Fruit fly (Drosophila melanogaster) whole organism, prepupa: Measurements from ENCODE around the gene Hyls1.

Source experiments
- Blimp-1 ChIP-seq: fragments of 200-800 bp; sonication (Bioruptor generic); optimal IDR thresholded peaks from 3 replicates; lab custom pipeline; 2017; ENCODE audit warnings: missing biosample characterization, missing genetic modification characterization, mild to moderate bottlenecking, moderate library complexity, missing genetic modification reagents
- CG10631 ChIP-seq: fragments of 200-800 bp; sonication (Bioruptor generic); optimal IDR thresholded peaks from 2 replicates; lab custom pipeline; 2016; ENCODE audit warnings: missing biosample characterization, missing genetic modification characterization
- CG11294 ChIP-seq: fragments of 200-800 bp; sonication (Bioruptor generic); IDR thresholded peaks from 2 replicates; pipeline ENCODE4 v1.3.6; 2022; ENCODE audit warnings: missing biosample characterization, missing genetic modification characterization
- CG11902 ChIP-seq: fragments of 200-800 bp; sonication (Bioruptor generic); optimal IDR thresholded peaks from 3 replicates; lab custom pipeline; 2016; ENCODE audit warnings: missing biosample characterization, missing genetic modification characterization
- CG15336 ChIP-seq: fragments of 200-800 bp; sonication (Bioruptor generic); IDR thresholded peaks from 2 replicates; pipeline ENCODE4 v1.3.6; 2022; ENCODE audit warnings: missing biosample characterization, missing genetic modification characterization
- CG1621 ChIP-seq: fragments of 200-800 bp; sonication (Bioruptor generic); optimal IDR thresholded peaks from 3 replicates; lab custom pipeline; 2018; ENCODE audit warnings: missing biosample characterization, mild to moderate bottlenecking, missing genetic modification characterization
- CG16779 ChIP-seq: fragments of 200-800 bp; sonication (Bioruptor generic); optimal IDR thresholded peaks from 3 replicates; lab custom pipeline; 2017; ENCODE audit warnings: missing biosample characterization, mild to moderate bottlenecking, missing genetic modification characterization
- CG3032 ChIP-seq: fragments of 200-800 bp; optimal IDR thresholded peaks from 2 replicates; lab custom pipeline; 2019; ENCODE audit warnings: missing biosample characterization, mild to moderate bottlenecking, missing genetic modification characterization, moderate library complexity
- CG31627 ChIP-seq: fragments of 200-800 bp; sonication (Bioruptor generic); optimal IDR thresholded peaks from 3 replicates; lab custom pipeline; 2016; ENCODE audit warnings: missing biosample characterization, missing genetic modification characterization
- CG3919 ChIP-seq: fragments of 200-800 bp; sonication (Bioruptor generic); optimal IDR thresholded peaks from 3 replicates; lab custom pipeline; 2016; ENCODE audit warnings: missing biosample characterization, missing genetic modification characterization
- CG4318 ChIP-seq: fragments of 200-800 bp; sonication (Bioruptor generic); optimal IDR thresholded peaks from 3 replicates; lab custom pipeline; 2017; ENCODE audit warnings: missing biosample characterization, mild to moderate bottlenecking, missing genetic modification characterization
- CG6276 ChIP-seq: fragments of 200-800 bp; sonication (Bioruptor generic); optimal IDR thresholded peaks from 2 replicates; lab custom pipeline; 2017; ENCODE audit warnings: missing biosample characterization, mild to moderate bottlenecking, missing genetic modification characterization
- CG6792 ChIP-seq: fragments of 200-800 bp; sonication (Bioruptor generic); optimal IDR thresholded peaks from 3 replicates; lab custom pipeline; 2016; ENCODE audit warnings: missing biosample characterization, missing genetic modification characterization
- CG6808 ChIP-seq: fragments of 200-800 bp; sonication (Bioruptor generic); optimal IDR thresholded peaks from 3 replicates; lab custom pipeline; 2017; ENCODE audit warnings: missing biosample characterization, missing genetic modification characterization, mild to moderate bottlenecking, moderate library complexity, missing genetic modification reagents
- CG6854 ChIP-seq: fragments of 200-800 bp; sonication (Bioruptor generic); optimal IDR thresholded peaks from 2 replicates; lab custom pipeline; 2017; ENCODE audit warnings: missing biosample characterization, mild to moderate bottlenecking, missing genetic modification characterization
- CG8319 ChIP-seq: fragments of 200-800 bp; sonication (Bioruptor generic); optimal IDR thresholded peaks from 3 replicates; lab custom pipeline; 2016; ENCODE audit warnings: missing biosample characterization, missing genetic modification characterization
- CG8632 ChIP-seq: fragments of 200-800 bp; sonication (Bioruptor generic); optimal IDR thresholded peaks from 3 replicates; lab custom pipeline; 2016; ENCODE audit warnings: missing biosample characterization, missing genetic modification characterization
- CG9139 ChIP-seq: fragments of 200-800 bp; sonication (Bioruptor generic); optimal IDR thresholded peaks from 3 replicates; lab custom pipeline; 2017; ENCODE audit warnings: missing biosample characterization, mild to moderate bottlenecking, missing genetic modification characterization
- Eip75B ChIP-seq: fragments of 200-800 bp; sonication (Bioruptor generic); optimal IDR thresholded peaks from 3 replicates; lab custom pipeline; 2016; ENCODE audit warnings: missing biosample characterization, missing genetic modification characterization
- Eip78C ChIP-seq: fragments of 200-800 bp; sonication (Bioruptor generic); peaks from one replicate; lab custom pipeline; 2016; ENCODE audit warnings: missing biosample characterization, missing genetic modification characterization
- Eip93F ChIP-seq: fragments of 200-800 bp; sonication (Bioruptor generic); optimal IDR thresholded peaks from 2 replicates; lab custom pipeline; 2016; ENCODE audit warnings: missing biosample characterization, mild to moderate bottlenecking, missing genetic modification characterization
- Ets21C ChIP-seq: fragments of 200-800 bp; sonication (Bioruptor generic); optimal IDR thresholded peaks from 3 replicates; lab custom pipeline; 2016; ENCODE audit warnings: missing biosample characterization, missing genetic modification characterization
- Ets96B ChIP-seq: fragments of 200-800 bp; optimal IDR thresholded peaks from 2 replicates; lab custom pipeline; 2019; ENCODE audit warnings: missing biosample characterization, mild to moderate bottlenecking, missing genetic modification characterization, moderate library complexity
- Gug ChIP-seq: fragments of 200-800 bp; sonication (Bioruptor generic); IDR thresholded peaks from 2 replicates; pipeline ENCODE4 v1.3.6; 2022; ENCODE audit warnings: missing biosample characterization, missing genetic modification characterization
- Hr38 ChIP-seq: sonication (Bioruptor generic); optimal IDR thresholded peaks from 2 replicates; lab custom pipeline; 2016; ENCODE audit warnings: missing biosample characterization, missing genetic modification characterization
- Hr4 ChIP-seq: fragments of 200-800 bp; sonication (Bioruptor generic); optimal IDR thresholded peaks from 3 replicates; lab custom pipeline; 2016; ENCODE audit warnings: missing biosample characterization, missing genetic modification characterization
- Met ChIP-seq: fragments of 200-800 bp; sonication (Bioruptor generic); optimal IDR thresholded peaks from 3 replicates; lab custom pipeline; 2016; ENCODE audit warnings: missing biosample characterization, missing genetic modification characterization
- OdsH ChIP-seq: fragments of 200-800 bp; sonication (Bioruptor generic); optimal IDR thresholded peaks from 3 replicates; lab custom pipeline; 2016; ENCODE audit warnings: missing biosample characterization, missing genetic modification characterization
- Sox102F ChIP-seq: fragments of 200-800 bp; sonication (Bioruptor generic); optimal IDR thresholded peaks from 2 replicates; lab custom pipeline; 2016; ENCODE audit warnings: missing biosample characterization, mild to moderate bottlenecking, missing genetic modification characterization
- Sox15 ChIP-seq: fragments of 200-800 bp; sonication (Bioruptor generic); optimal IDR thresholded peaks from 3 replicates; lab custom pipeline; 2016; ENCODE audit warnings: missing biosample characterization, missing genetic modification characterization
- achi ChIP-seq: fragments of 200-800 bp; sonication (Bioruptor generic); optimal IDR thresholded peaks from 3 replicates; lab custom pipeline; 2016; ENCODE audit warnings: missing biosample characterization, missing genetic modification characterization
- acj6 ChIP-seq: fragments of 200-800 bp; sonication (Bioruptor generic); optimal IDR thresholded peaks from 3 replicates; lab custom pipeline; 2016; ENCODE audit warnings: missing biosample characterization, missing genetic modification characterization
- cyc ChIP-seq: fragments of 200-800 bp; sonication (Bioruptor generic); optimal IDR thresholded peaks from 3 replicates; lab custom pipeline; 2016; ENCODE audit warnings: missing biosample characterization, missing genetic modification characterization
- dac ChIP-seq: fragments of 200-800 bp; sonication (Bioruptor generic); optimal IDR thresholded peaks from 2 replicates; lab custom pipeline; 2017; ENCODE audit warnings: missing biosample characterization, mild to moderate bottlenecking, missing genetic modification characterization
- dsx ChIP-seq: fragments of 200-800 bp; optimal IDR thresholded peaks from 3 replicates; lab custom pipeline; 2019; ENCODE audit warnings: missing biosample characterization, mild to moderate bottlenecking, missing genetic modification characterization, moderate library complexity; ENCODE audit not compliant: poor library complexity, severe bottlenecking
- eg ChIP-seq: fragments of 200-800 bp; sonication (Bioruptor generic); IDR thresholded peaks from 3 replicates; pipeline ENCODE4 v1.3.6; 2022; ENCODE audit warnings: missing biosample characterization, missing genetic modification characterization
- fd59A ChIP-seq: fragments of 200-800 bp; sonication (Bioruptor generic); optimal IDR thresholded peaks from 2 replicates; lab custom pipeline; 2017; ENCODE audit warnings: missing biosample characterization, mild to moderate bottlenecking, missing genetic modification characterization, missing genetic modification reagents
- fkh ChIP-seq: fragments of 200-800 bp; sonication (Bioruptor generic); optimal IDR thresholded peaks from 3 replicates; lab custom pipeline; 2017; ENCODE audit warnings: missing biosample characterization, mild to moderate bottlenecking, missing genetic modification characterization, moderate library complexity
- salr ChIP-seq, 2 experiments: fragments of 200-800 bp; sonication (Bioruptor generic); optimal IDR thresholded peaks; 3 replicates each; lab custom pipeline; 2016 to 2018; ENCODE audit warnings: missing biosample characterization in 2 of 2, missing genetic modification characterization in 2 of 2, mild to moderate bottlenecking in 1 of 2
- spab ChIP-seq: fragments of 200-800 bp; sonication (Bioruptor generic); optimal IDR thresholded peaks from 2 replicates; lab custom pipeline; 2017; ENCODE audit warnings: missing biosample characterization, mild to moderate bottlenecking, missing genetic modification characterization, missing genetic modification reagents
- ss ChIP-seq, 2 experiments: fragments of 200-800 bp; sonication (Bioruptor generic); optimal IDR thresholded peaks; 2 replicates in 1 of 2; 3 replicates in 1 of 2; lab custom pipeline; 2017 to 2018; ENCODE audit warnings: mild to moderate bottlenecking in 2 of 2, missing biosample characterization in 2 of 2, missing genetic modification characterization in 2 of 2, moderate library complexity in 1 of 2
- svp ChIP-seq: fragments of 200-800 bp; sonication (Bioruptor generic); peaks from one replicate; lab custom pipeline; 2016; ENCODE audit warnings: missing biosample characterization, missing genetic modification characterization
- topi ChIP-seq: fragments of 200-800 bp; sonication (Bioruptor generic); optimal IDR thresholded peaks from 3 replicates; lab custom pipeline; 2016; ENCODE audit warnings: missing biosample characterization, missing genetic modification characterization
- vri ChIP-seq: fragments of 200-800 bp; sonication (Bioruptor generic); optimal IDR thresholded peaks from 3 replicates; lab custom pipeline; 2016; ENCODE audit warnings: missing biosample characterization, mild to moderate bottlenecking, missing genetic modification characterization

The Hyls1 gene

dm6 chr2L:16321209-16321608 is 31.2 kb downstream of the Hyls1 start:
- peak; percentile 18 for TF ChIP-seq dsx
- no peak for TF ChIP-seq Hr38
- TF ChIP-seq, all 60 proteins: peak for 1

- TF ChIP-seq CG16779, result no peak
- peak in 1 of 2 experiments; percentile 59 for TF ChIP-seq ss (GFP tag; optimal IDR thresholded peaks at IDR 0.05; lab: Kevin White, UChicago)
Observed at dm6 chr2L:16320428-16320827, 32.0 kb downstream of the Hyls1 start.

dm6 chr2L:16319743-16320142 is 32.7 kb downstream of the Hyls1 start:
- TF ChIP-seq dac (no peak), vri (peak; percentile 67), CG9139 (GFP tag; lab: Kevin White, UChicago) (no peak), svp (GFP tag; lab: Kevin White, UChicago) (peak; percentile 75), CG11902 (GFP tag; lab: Kevin White, UChicago) (no peak), cyc (no peak), CG8319 (GFP tag; lab: Kevin White, UChicago) (no peak), acj6 (GFP tag; lab: Kevin White, UChicago) (no peak), CG31627 (GFP tag; lab: Kevin White, UChicago) (no peak), fkh (peak; percentile 38), spab (GFP tag; lab: Kevin White, UChicago) (no peak), fd59A (GFP tag; lab: Kevin White, UChicago) (no peak), CG8632 (GFP tag; lab: Kevin White, UChicago) (no peak), Ets21C (GFP tag; lab: Kevin White, UChicago) (no peak), CG10631 (GFP tag; lab: Kevin White, UChicago) (no peak), Eip75B (no peak), OdsH (no peak), CG6792 (GFP tag; lab: Kevin White, UChicago) (no peak), Hr4 (GFP tag; lab: Kevin White, UChicago) (no peak), CG6808 (GFP tag; lab: Kevin White, UChicago) (no peak), CG16779 (peak; percentile 3), CG4318 (no peak), CG11294 (GFP tag; lab: Robert Waterston, UW) (no peak), Sox15 (GFP tag; lab: Kevin White, UChicago) (no peak), Sox102F (GFP tag; lab: Kevin White, UChicago) (no peak), Eip78C (GFP tag; lab: Kevin White, UChicago) (no peak)

dm6 chr2L:16317777-16318610 is 34.4 kb downstream of the Hyls1 start:
- TF ChIP-seq Eip78C (GFP tag; lab: Kevin White, UChicago) (peak; percentile 54), CG6854 (GFP tag; lab: Kevin White, UChicago) (no peak), CG1621 (tag; lab: Kevin White, UChicago) (no peak), CG3919 (GFP tag; lab: Kevin White, UChicago) (no peak), Eip93F (GFP tag; lab: Kevin White, UChicago) (no peak), Gug (GFP tag; lab: Robert Waterston, UW) (no peak), eg (0 out of 3 replicates have a peak, but pooled peaks have one; percentile 15), Sox15 (GFP tag; lab: Kevin White, UChicago) (no peak), vri (no peak), achi (GFP tag; lab: Kevin White, UChicago) (no peak), Ets21C (GFP tag; lab: Kevin White, UChicago) (no peak), topi (GFP tag; lab: Kevin White, UChicago) (no peak), svp (GFP tag; lab: Kevin White, UChicago) (no peak), Ets96B (tag; lab: Kevin White, UChicago) (no peak), CG8319 (GFP tag; lab: Kevin White, UChicago) (no peak), salr (GFP tag; optimal IDR thresholded peaks at IDR 0.05; lab: Kevin White, UChicago) (no peak), CG3032 (no peak), CG9139 (GFP tag; lab: Kevin White, UChicago) (no peak), CG15336 (GFP tag; lab: Robert Waterston, UW) (no peak), Met (GFP tag; lab: Kevin White, UChicago) (no peak), CG4318 (no peak), CG31627 (GFP tag; lab: Kevin White, UChicago) (no peak), fkh (peak; percentile 48), CG6276 (GFP tag; lab: Kevin White, UChicago) (no peak), Blimp-1 (GFP tag; lab: Kevin White, UChicago) (no peak)
